Fruit fly (Drosophila melanogaster) whole organism, embryonic: Measurements from ENCODE around the gene zen2.

Experiments
- CG10321 ChIP-seq: fragments of 200-800 bp; sonication (Bioruptor generic); IDR thresholded peaks from 2 replicates; pipeline ENCODE4 v1.3.6; 2022; ENCODE audit warnings: missing biosample characterization, missing genetic modification characterization
- CG10979 ChIP-seq: fragments of 200-800 bp; sonication (Bioruptor generic); optimal IDR thresholded peaks from 2 replicates; lab custom pipeline; 2018; ENCODE audit warnings: missing biosample characterization, mild to moderate bottlenecking, missing genetic modification characterization, moderate library complexity
- CG11247 ChIP-seq: fragments of 200-800 bp; sonication (Bioruptor generic); IDR thresholded peaks from 2 replicates; pipeline ENCODE4 v1.3.6; 2022; ENCODE audit warnings: missing biosample characterization, missing genetic modification characterization
- CG1233 ChIP-seq: fragments of 200-800 bp; sonication (Bioruptor generic); optimal IDR thresholded peaks from 4 replicates; lab custom pipeline; 2018; ENCODE audit warnings: missing biosample characterization, mild to moderate bottlenecking, missing genetic modification characterization
- CG14860 ChIP-seq: fragments of 200-800 bp; sonication (Bioruptor generic); IDR thresholded peaks from 3 replicates; pipeline ENCODE4 v1.3.6; 2022; ENCODE audit warnings: missing biosample characterization, missing genetic modification characterization; ENCODE audit not compliant: partially characterized antibody
- CG15011 ChIP-seq: fragments of 200-800 bp; sonication (Bioruptor generic); optimal IDR thresholded peaks from 3 replicates; lab custom pipeline; 2018; ENCODE audit warnings: missing biosample characterization, mild to moderate bottlenecking, missing genetic modification characterization
- CG18476 ChIP-seq: fragments of 200-800 bp; sonication (Bioruptor generic); optimal IDR thresholded peaks from 2 replicates; lab custom pipeline; 2016; ENCODE audit warnings: missing biosample characterization, mild to moderate bottlenecking, missing genetic modification characterization
- CG18764 ChIP-seq: fragments of 200-800 bp; sonication (Bioruptor generic); optimal IDR thresholded peaks from 3 replicates; lab custom pipeline; 2016; ENCODE audit warnings: missing biosample characterization, missing genetic modification characterization
- CG2712 ChIP-seq: fragments of 200-800 bp; optimal IDR thresholded peaks from 3 replicates; lab custom pipeline; 2019; ENCODE audit warnings: missing biosample characterization, mild to moderate bottlenecking, missing genetic modification characterization, moderate library complexity
- CG2889 ChIP-seq: fragments of 200-800 bp; sonication (Bioruptor generic); IDR thresholded peaks from 3 replicates; pipeline ENCODE4 v1.3.6; 2022; ENCODE audit warnings: missing biosample characterization, missing genetic modification characterization
- CG3163 ChIP-seq: fragments of 200-800 bp; sonication (Bioruptor generic); optimal IDR thresholded peaks from 3 replicates; lab custom pipeline; 2016; ENCODE audit warnings: missing biosample characterization, missing genetic modification characterization
- CG34224 ChIP-seq: fragments of 200-800 bp; sonication (Bioruptor generic); IDR thresholded peaks from 3 replicates; pipeline ENCODE4 v1.3.6; 2022; ENCODE audit warnings: missing biosample characterization, missing genetic modification characterization; ENCODE audit not compliant: partially characterized antibody
- CG6254 ChIP-seq: fragments of 200-800 bp; sonication (Bioruptor generic); optimal IDR thresholded peaks from 3 replicates; lab custom pipeline; 2017; ENCODE audit warnings: mild to moderate bottlenecking, missing biosample characterization, missing genetic modification reagents, missing genetic modification characterization
- CG6272 ChIP-seq: fragments of 200-800 bp; sonication (Bioruptor generic); IDR thresholded peaks from 2 replicates; pipeline ENCODE4 v1.3.6; 2022; ENCODE audit warnings: missing biosample characterization, missing genetic modification characterization
- CG7372 ChIP-seq: fragments of 200-800 bp; sonication (Bioruptor generic); IDR thresholded peaks from 2 replicates; pipeline ENCODE4 v1.3.6; 2022; ENCODE audit warnings: missing biosample characterization, missing genetic modification characterization
- CG8388 ChIP-seq: fragments of 200-800 bp; sonication (Bioruptor generic); optimal IDR thresholded peaks from 2 replicates; lab custom pipeline; 2019; ENCODE audit warnings: missing biosample characterization, mild to moderate bottlenecking, missing genetic modification characterization, moderate library complexity
- CG8765 ChIP-seq: fragments of 200-800 bp; sonication (Bioruptor generic); IDR thresholded peaks from 2 replicates; pipeline ENCODE4 v1.3.6; 2022; ENCODE audit warnings: missing biosample characterization, missing genetic modification characterization
- CG9932 ChIP-seq: fragments of 200-800 bp; sonication (Bioruptor generic); IDR thresholded peaks from 2 replicates; pipeline ENCODE4 v1.3.6; 2022; ENCODE audit warnings: missing biosample characterization, missing genetic modification characterization
- Drgx ChIP-seq: fragments of 200-800 bp; sonication (Bioruptor generic); IDR thresholded peaks from 2 replicates; pipeline ENCODE4 v1.3.6; 2022; ENCODE audit warnings: missing biosample characterization, missing genetic modification characterization
- Fer1 ChIP-seq: fragments of 200-800 bp; sonication (Bioruptor generic); optimal IDR thresholded peaks from 2 replicates; lab custom pipeline; 2017; ENCODE audit warnings: missing biosample characterization, mild to moderate bottlenecking, missing genetic modification characterization
- Gug ChIP-seq: fragments of 200-800 bp; sonication (Bioruptor generic); IDR thresholded peaks from 4 replicates; pipeline ENCODE4 v1.3.6; 2022; ENCODE audit warnings: missing biosample characterization, missing genetic modification characterization
- H2.0 ChIP-seq: fragments of 200-800 bp; sonication (Bioruptor generic); IDR thresholded peaks from 2 replicates; pipeline ENCODE4 v1.3.6; 2022; ENCODE audit warnings: missing biosample characterization, missing genetic modification characterization
- Hmr ChIP-seq: fragments of 200-800 bp; sonication (Bioruptor generic); optimal IDR thresholded peaks from 3 replicates; lab custom pipeline; 2017; ENCODE audit warnings: mild to moderate bottlenecking, missing biosample characterization, missing genetic modification reagents, missing genetic modification characterization
- Hr3 ChIP-seq: fragments of 200-800 bp; sonication (Bioruptor generic); optimal IDR thresholded peaks from 3 replicates; lab custom pipeline; 2016; ENCODE audit warnings: missing biosample characterization, missing genetic modification characterization
- Jarid2 ChIP-seq: fragments of 200-800 bp; sonication (Bioruptor generic); optimal IDR thresholded peaks from 3 replicates; lab custom pipeline; 2017; ENCODE audit warnings: mild to moderate bottlenecking, missing biosample characterization, missing genetic modification reagents, missing genetic modification characterization
- Sin3A ChIP-seq: fragments of >200 bp; optimal IDR thresholded peaks from 2 replicates; lab custom pipeline; 2018
- TFAM ChIP-seq: fragments of 200-800 bp; sonication (Bioruptor generic); optimal IDR thresholded peaks from 2 replicates; lab custom pipeline; 2017; ENCODE audit warnings: missing biosample characterization, missing genetic modification characterization, inconsistent platforms
- ab ChIP-seq: fragments of 200-800 bp; sonication (Bioruptor generic); optimal IDR thresholded peaks from 2 replicates; lab custom pipeline; 2016; ENCODE audit warnings: missing biosample characterization, missing genetic modification characterization
- aop ChIP-seq: fragments of 200-800 bp; sonication (Bioruptor generic); IDR thresholded peaks from 2 replicates; pipeline ENCODE4 v1.3.6; 2022; ENCODE audit warnings: missing biosample characterization, missing genetic modification characterization
- bbx ChIP-seq: fragments of 200-800 bp; sonication (Bioruptor generic); IDR thresholded peaks from 2 replicates; pipeline ENCODE4 v1.3.6; 2022; ENCODE audit warnings: missing biosample characterization, missing genetic modification characterization; ENCODE audit not compliant: partially characterized antibody
- ci ChIP-seq: fragments of 200-800 bp; sonication (Bioruptor generic); IDR thresholded peaks from 3 replicates; pipeline ENCODE4 v1.3.6; 2022; ENCODE audit warnings: missing biosample characterization, missing genetic modification characterization
- crol ChIP-seq: fragments of 200-800 bp; sonication (Bioruptor generic); IDR thresholded peaks from 2 replicates; pipeline ENCODE4 v1.3.6; 2022; ENCODE audit warnings: missing biosample characterization, missing genetic modification characterization
- danr ChIP-seq: fragments of 200-800 bp; sonication (Bioruptor generic); IDR thresholded peaks from 2 replicates; pipeline ENCODE4 v1.3.6; 2022; ENCODE audit warnings: missing biosample characterization, missing genetic modification characterization
- dpn ChIP-seq, 2 experiments: fragments of 200-800 bp; sonication (Bioruptor generic); optimal IDR thresholded peaks; 3 replicates each; lab custom pipeline; 2016; ENCODE audit warnings: missing biosample characterization in 2 of 2, missing genetic modification characterization in 2 of 2
- gem ChIP-seq: fragments of 200-800 bp; sonication (Bioruptor generic); optimal IDR thresholded peaks from 2 replicates; lab custom pipeline; 2019; ENCODE audit warnings: missing biosample characterization, mild to moderate bottlenecking, missing genetic modification characterization, moderate library complexity
- ind ChIP-seq: fragments of 200-800 bp; sonication (Bioruptor generic); optimal IDR thresholded peaks from 3 replicates; lab custom pipeline; 2016; ENCODE audit warnings: missing biosample characterization, missing genetic modification characterization
- lov ChIP-seq, 2 experiments: fragments of 200-800 bp in 1 of 2; fragments of >200 bp in 1 of 2; sonication (Bioruptor generic) in 1 of 2; IDR thresholded peaks in 1 of 2; optimal IDR thresholded peaks in 1 of 2; 2 replicates in 1 of 2; 3 replicates in 1 of 2; pipeline versions ENCODE4 v1.3.6 to Lab custom; 2017 to 2022; ENCODE audit warnings: missing biosample characterization in 1 of 2, missing genetic modification characterization in 1 of 2
- mirr ChIP-seq: fragments of 200-800 bp; sonication (Bioruptor generic); optimal IDR thresholded peaks from 3 replicates; lab custom pipeline; 2018; ENCODE audit warnings: missing biosample characterization, mild to moderate bottlenecking, missing genetic modification characterization
- nmo ChIP-seq: fragments of 200-800 bp; sonication (Bioruptor generic); optimal IDR thresholded peaks from 2 replicates; lab custom pipeline; 2018; ENCODE audit warnings: missing biosample characterization, mild to moderate bottlenecking, missing genetic modification characterization, moderate library complexity
- onecut ChIP-seq: fragments of 200-800 bp; sonication (Bioruptor generic); IDR thresholded peaks from 2 replicates; pipeline ENCODE4 v1.3.6; 2022; ENCODE audit warnings: missing biosample characterization, missing genetic modification characterization
- pfk ChIP-seq: fragments of 200-800 bp; sonication (Bioruptor generic); optimal IDR thresholded peaks from 2 replicates; lab custom pipeline; 2018; ENCODE audit warnings: missing biosample characterization, mild to moderate bottlenecking, missing genetic modification characterization, moderate library complexity
- ranshi ChIP-seq: fragments of 200-800 bp; sonication (Bioruptor generic); IDR thresholded peaks from 2 replicates; pipeline ENCODE4 v1.3.6; 2022; ENCODE audit warnings: missing biosample characterization, missing genetic modification characterization
- run ChIP-seq: fragments of 200-800 bp; sonication (Bioruptor generic); optimal IDR thresholded peaks from 3 replicates; lab custom pipeline; 2018; ENCODE audit warnings: missing biosample characterization, mild to moderate bottlenecking, missing genetic modification characterization
- sc ChIP-seq, 3 experiments: fragments of >200 bp in 2 of 3; fragments of 200-800 bp in 1 of 3; sonication (Bioruptor generic) in 1 of 3; optimal IDR thresholded peaks; 2 replicates in 2 of 3; 3 replicates in 1 of 3; lab custom pipeline; 2017; ENCODE audit warnings: mild to moderate bottlenecking in 1 of 3, missing biosample characterization in 1 of 3, missing genetic modification characterization in 1 of 3, missing genetic modification reagents in 1 of 3
- sens ChIP-seq: fragments of 200-800 bp; sonication (Bioruptor generic); peaks from one replicate; lab custom pipeline; 2016; ENCODE audit warnings: missing biosample characterization, missing genetic modification characterization
- slbo ChIP-seq: fragments of 200-800 bp; sonication (Bioruptor generic); IDR thresholded peaks from 2 replicates; pipeline ENCODE4 v1.3.6; 2022; ENCODE audit warnings: missing biosample characterization, missing genetic modification characterization
- sr ChIP-seq: fragments of 200-800 bp; sonication (Bioruptor generic); IDR thresholded peaks from 3 replicates; pipeline ENCODE4 v1.3.6; 2022; ENCODE audit warnings: missing biosample characterization, missing genetic modification characterization
- ssp ChIP-seq: fragments of 200-800 bp; sonication (Bioruptor generic); IDR thresholded peaks from 2 replicates; pipeline ENCODE4 v1.3.6; 2022; ENCODE audit warnings: missing biosample characterization, missing genetic modification characterization
- stwl ChIP-seq: fragments of 200-800 bp; sonication (Bioruptor generic); optimal IDR thresholded peaks from 3 replicates; lab custom pipeline; 2018; ENCODE audit warnings: missing biosample characterization, mild to moderate bottlenecking, missing genetic modification characterization, moderate library complexity
- trh ChIP-seq: fragments of 200-800 bp; sonication (Bioruptor generic); optimal IDR thresholded peaks from 2 replicates; lab custom pipeline; 2016; ENCODE audit warnings: missing biosample characterization, missing genetic modification characterization
- wdn ChIP-seq: fragments of 200-800 bp; sonication (Bioruptor generic); IDR thresholded peaks from 2 replicates; pipeline ENCODE4 v1.3.6; 2022; ENCODE audit warnings: missing biosample characterization, missing genetic modification characterization

The zen2 gene

dm6 chr3R:6741400-6741959 lies 2.5 kb downstream of the zen2 start (continued):
- no peak for TF ChIP-seq ind (GFP tag; lab: Kevin White, UChicago)
- TF ChIP-seq CG10321 (GFP tag; lab: Robert Waterston, UW) = peak; percentile 87
- no peak for TF ChIP-seq nmo (GFP tag; lab: Kevin White, UChicago)
- peak; percentile 86 for TF ChIP-seq CG7372 (GFP tag; lab: Robert Waterston, UW)
- TF ChIP-seq CG8765 (GFP tag; lab: Robert Waterston, UW) = peak; percentile 79
- no peak for TF ChIP-seq mirr (GFP tag; lab: Kevin White, UChicago)
- TF ChIP-seq crol (GFP tag; lab: Robert Waterston, UW) = no peak
- no peak for TF ChIP-seq CG8388
- TF ChIP-seq H2.0 (GFP tag; lab: Robert Waterston, UW) = no peak
- no peak for TF ChIP-seq TFAM (GFP tag; lab: Kevin White, UChicago)
- no peak for TF ChIP-seq CG18476 (GFP tag; lab: Kevin White, UChicago)
- no peak for TF ChIP-seq lov (optimal IDR thresholded peaks at IDR 0.05; lab: Kevin White, UChicago)
- TF ChIP-seq lov (GFP tag; IDR thresholded peaks at IDR 0.05; lab: Robert Waterston, UW) = 0 out of 3 replicates have a peak, but pooled peaks have one; percentile 68
- TF ChIP-seq CG18764 (GFP tag; lab: Kevin White, UChicago) = no peak
- no peak for TF ChIP-seq CG6272
- no peak for TF ChIP-seq Drgx (GFP tag; lab: Robert Waterston, UW)
- TF ChIP-seq ci (GFP tag; lab: Robert Waterston, UW) = no peak
- no peak for TF ChIP-seq CG10979 (tag; lab: Kevin White, UChicago)
- TF ChIP-seq run (tag; lab: Kevin White, UChicago) = no peak
- TF ChIP-seq sens = peak; percentile 41
- TF ChIP-seq sr = no peak
- no peak for TF ChIP-seq stwl (tag; lab: Kevin White, UChicago)
- no peak for TF ChIP-seq CG2889 (GFP tag; lab: Robert Waterston, UW)
- TF ChIP-seq Hmr (GFP tag; lab: Kevin White, UChicago) = no peak
- TF ChIP-seq Fer1 (GFP tag; lab: Kevin White, UChicago) = no peak
- no peak for TF ChIP-seq pfk (GFP tag; lab: Kevin White, UChicago)
- TF ChIP-seq gem (tag; lab: Kevin White, UChicago) = no peak
- TF ChIP-seq wdn = no peak
- no peak for TF ChIP-seq ranshi (GFP tag; lab: Robert Waterston, UW)
- TF ChIP-seq CG6254 = no peak
- no peak for TF ChIP-seq CG15011
- no peak for TF ChIP-seq bbx (GFP tag; lab: Robert Waterston, UW)
- TF ChIP-seq CG34224 = no peak
- no peak for TF ChIP-seq Jarid2 (GFP tag; lab: Kevin White, UChicago)
- no peak for TF ChIP-seq dpn (GFP tag; optimal IDR thresholded peaks at IDR 0.05; lab: Kevin White, UChicago)
- no peak for TF ChIP-seq onecut
- TF ChIP-seq CG1233 = no peak
- TF ChIP-seq Sin3A (lab: Kevin White, UChicago) = no peak
- TF ChIP-seq CG2712 (tag; lab: Kevin White, UChicago) = no peak
- TF ChIP-seq Gug (GFP tag; lab: Robert Waterston, UW) = no peak
- TF ChIP-seq aop = no peak
- 0 out of 3 replicates have a peak, but pooled peaks have one; percentile 27 for TF ChIP-seq CG14860 (GFP tag; lab: Robert Waterston, UW)
- TF ChIP-seq sc (optimal IDR thresholded peaks at IDR 0.05; lab: Kevin White, UChicago) = no peak
- no peak for TF ChIP-seq sc (GFP tag; optimal IDR thresholded peaks at IDR 0.05; lab: Kevin White, UChicago)
- 0 out of 2 replicates have a peak, but pooled peaks have one; percentile 11 for TF ChIP-seq slbo
- no peak for TF ChIP-seq danr (GFP tag; lab: Robert Waterston, UW)
- no peak for TF ChIP-seq CG9932 (GFP tag; lab: Robert Waterston, UW)
- TF ChIP-seq trh (GFP tag; lab: Kevin White, UChicago) = no peak
- no peak for TF ChIP-seq Hr3 (GFP tag; lab: Kevin White, UChicago)
- no peak for TF ChIP-seq ssp (GFP tag; lab: Robert Waterston, UW)
- TF ChIP-seq CG3163 (GFP tag; lab: Kevin White, UChicago) = no peak
- 0 out of 2 replicates have a peak, but pooled peaks have one; percentile 15 for TF ChIP-seq CG11247 (GFP tag; lab: Robert Waterston, UW)
- no peak for TF ChIP-seq ab (GFP tag; lab: Kevin White, UChicago)
